Fruit fly (Drosophila melanogaster): Measurements from ENCODE around the gene Ssdp.
A peak's percentile ranks its signal among the peaks of the same experiment; 100 is the strongest.

Ssdp gene

dm6 chr3R:18183244-18183643, 16.2 kb downstream of the Ssdp start, which contains the start of gene cdm:
Gene cdm, minus strand, starts transcription at chr3R:18183479.
- TF ChIP-seq noc (tag; optimal IDR thresholded peaks at IDR 0.05) = no peak

- peak; percentile 89 for TF ChIP-seq noc (tag; optimal IDR thresholded peaks at IDR 0.05)
These were observed 27.1 kb downstream of the Ssdp start for dm6 chr3R:18171983-18172967.

- no peak for TF ChIP-seq noc (tag; optimal IDR thresholded peaks at IDR 0.05)
These were observed 29.3 kb downstream of the Ssdp start for dm6 chr3R:18169982-18170531.

- no peak for TF ChIP-seq noc (tag; optimal IDR thresholded peaks at IDR 0.05)
These were observed 30.5 kb downstream of the Ssdp start for dm6 chr3R:18168929-18169350.

- TF ChIP-seq noc (tag; optimal IDR thresholded peaks at IDR 0.05) = peak; percentile 53
These were observed 31.0 kb downstream of the Ssdp start for dm6 chr3R:18168398-18168797.

dm6 chr3R:18167416-18168237, 31.8 kb downstream of the Ssdp start, which contains the start of gene wrd:
Gene wrd, plus strand, starts transcription at chr3R:18167757.
- TF ChIP-seq noc (tag; optimal IDR thresholded peaks at IDR 0.05) = no peak

dm6 chr3R:18167173-18167415, 32.3 kb downstream of the Ssdp start, which contains the start of the genes CG7215 and Prx5:
Gene CG7215, minus strand, starts transcription at chr3R:18167273.
Gene Prx5, minus strand, starts transcription at chr3R:18167273.
- no peak for TF ChIP-seq noc (tag; optimal IDR thresholded peaks at IDR 0.05)

- peak; percentile 30 for TF ChIP-seq noc (tag; optimal IDR thresholded peaks at IDR 0.05)
These were observed 33.1 kb downstream of the Ssdp start for dm6 chr3R:18166261-18166720.

dm6 chr3R:18164052-18164722, 35.2 kb downstream of the Ssdp start, which contains the start of the genes CG7218 and Cbp20:
Gene CG7218, minus strand, starts transcription at chr3R:18164397.
Gene Cbp20, plus strand, starts transcription at chr3R:18164661.
- TF ChIP-seq noc (tag; optimal IDR thresholded peaks at IDR 0.05) = peak; percentile 31

- TF ChIP-seq noc (tag; optimal IDR thresholded peaks at IDR 0.05) = no peak
These were observed 39.1 kb downstream of the Ssdp start for dm6 chr3R:18160165-18160814.

- TF ChIP-seq noc (tag; optimal IDR thresholded peaks at IDR 0.05) = no peak
These were observed 41.0 kb downstream of the Ssdp start, which contains the start of gene CG14315 for dm6 chr3R:18158401-18158800. Gene CG14315, plus strand, starts transcription at chr3R:18158701.

dm6 chr3R:18157459-18157858, 41.9 kb downstream of the Ssdp start:
- no peak for TF ChIP-seq noc (tag; optimal IDR thresholded peaks at IDR 0.05)

- TF ChIP-seq noc (tag; optimal IDR thresholded peaks at IDR 0.05) = no peak
These were observed 42.8 kb downstream of the Ssdp start for dm6 chr3R:18156608-18157007.

- no peak for TF ChIP-seq noc (tag; optimal IDR thresholded peaks at IDR 0.05)
These were observed 45.7 kb downstream of the Ssdp start for dm6 chr3R:18153698-18154097.

dm6 chr3R:18151820-18152219, 47.6 kb downstream of the Ssdp start, which contains the start of gene CG14316:
Gene CG14316, plus strand, starts transcription at chr3R:18152120.
- no peak for TF ChIP-seq noc (tag; optimal IDR thresholded peaks at IDR 0.05)
